Worm (Caenorhabditis elegans) whole organism, L4/young adult: ENCODE measurements around the gene srxa-18.

Experiments
- W03F9.2 ChIP-seq: fragments of 150-350 bp; optimal IDR thresholded peaks from 2 replicates; lab custom pipeline; 2014; ENCODE audit warnings: missing biosample characterization, missing genetic modification characterization
- dao-5 ChIP-seq: sonication (generic microtip); optimal IDR thresholded peaks from 2 replicates; lab custom pipeline; 2016; ENCODE audit warnings: missing genotype, missing genetic modification characterization, moderate library complexity, missing compliant biosample characterization
- him-1 ChIP-seq: sonication (generic microtip); optimal IDR thresholded peaks from 2 replicates; lab custom pipeline; 2016; ENCODE audit warnings: missing genotype, missing genetic modification reagents, missing genetic modification characterization, missing compliant biosample characterization

The srxa-18 gene

ce11 chrV:10073793-10074192 lies 47.0 kb downstream of the srxa-18 start, which contains the start of gene F57A8.6:
Gene F57A8.6 (minus strand): TSS chrV:10073893.
- no peak for TF ChIP-seq W03F9.2
- no peak for TF ChIP-seq him-1
- no peak for TF ChIP-seq dao-5 (tag; lab: Kevin White, UChicago)

- TF ChIP-seq W03F9.2 (no peak), him-1 (no peak), dao-5 (tag; lab: Kevin White, UChicago) (no peak)
Observed at ce11 chrV:10072721-10073120, 48.1 kb downstream of the srxa-18 start.

ce11 chrV:10070541-10070940 lies 50.3 kb downstream of the srxa-18 start, which contains the start of gene nhr-192:
Gene nhr-192 (minus strand): TSS chrV:10070641.
- TF ChIP-seq dao-5 (tag; lab: Kevin White, UChicago) (no peak), him-1 (no peak), W03F9.2 (no peak)
